Worm (Caenorhabditis elegans) whole organism, L3 larva: Measurements from ENCODE around the gene F22F4.5.

Experiments
- ZK546.5 ChIP-seq: sonication (generic microtip); optimal IDR thresholded peaks from 2 replicates; lab custom pipeline; 2017; ENCODE audit warnings: missing biosample characterization, missing genetic modification characterization
- ceh-28 ChIP-seq: fragments of 150-350 bp; optimal IDR thresholded peaks from 2 replicates; lab custom pipeline; 2014; ENCODE audit warnings: missing biosample characterization, missing genetic modification reagents, missing genetic modification characterization
- daf-12 ChIP-seq: fragments of 150-350 bp; optimal IDR thresholded peaks from 2 replicates; lab custom pipeline; 2014; ENCODE audit warnings: missing biosample characterization, missing genetic modification reagents, missing genetic modification characterization
- egl-27 ChIP-seq: sonication (generic microtip); optimal IDR thresholded peaks from 4 replicates; lab custom pipeline; 2017; ENCODE audit warnings: missing biosample characterization, missing genetic modification reagents, missing genetic modification characterization
- nfya-1 ChIP-seq: sonication (generic microtip); optimal IDR thresholded peaks from 2 replicates; lab custom pipeline; 2017; ENCODE audit warnings: missing genetic modification characterization, mild to moderate bottlenecking, missing compliant biosample characterization, antibody characterized with exemption, moderate library complexity; ENCODE audit not compliant: insufficient read depth
- nhr-12 ChIP-seq: fragments of 150-350 bp; optimal IDR thresholded peaks from 2 replicates; lab custom pipeline; 2014; ENCODE audit warnings: missing biosample characterization, missing genetic modification characterization
- nhr-237 ChIP-seq: fragments of 150-350 bp; optimal IDR thresholded peaks from 2 replicates; lab custom pipeline; 2014; ENCODE audit warnings: missing biosample characterization, missing genetic modification characterization

- TF ChIP-seq nfya-1 (tag; lab: Kevin White, UChicago) (no peak), ceh-28 (tag; lab: Kevin White, UChicago) (no peak), nhr-237 (tag; lab: Kevin White, UChicago) (no peak), ZK546.5 (tag; lab: Kevin White, UChicago) (no peak), daf-12 (tag; lab: Kevin White, UChicago) (no peak), nhr-12 (no peak), egl-27 (tag; lab: Kevin White, UChicago) (no peak)
Measured at ce11 chrX:5977754-5978153, 14.9 kb downstream of the F22F4.5 start, which contains the start of gene kin-2.
